Worm (Caenorhabditis elegans): ENCODE data around the gene nspc-14.

DNA sequence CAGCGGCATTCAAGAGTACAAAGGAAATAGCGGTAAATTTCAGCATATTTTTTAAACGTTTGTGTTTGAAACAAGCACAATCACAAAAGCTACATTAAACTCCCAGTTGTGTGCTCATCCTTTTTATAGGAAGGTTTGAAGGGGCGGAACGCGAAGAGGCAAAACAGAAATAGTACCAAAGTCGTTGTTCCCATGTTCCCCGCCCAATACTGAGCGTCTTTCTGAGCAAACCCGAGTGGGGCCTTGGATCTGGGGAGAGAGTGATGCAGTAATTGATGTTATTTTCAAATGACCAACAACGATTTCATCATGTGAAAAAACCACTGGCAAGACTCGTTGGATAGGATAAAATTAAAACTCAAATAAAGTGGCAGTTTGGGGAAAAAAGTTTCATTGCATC is 17.5 kb downstream of the nspc-14 start, which contains the start of gene zig-2:
- no peak for TF ChIP-seq ceh-22 (tag; optimal IDR thresholded peaks at IDR 0.05)
- no peak for TF ChIP-seq nhr-11 (tag; optimal IDR thresholded peaks at IDR 0.05)
